Fruit fly (Drosophila melanogaster) whole organism: Measurements from ENCODE around the gene CG8301.

Experiments
- CG8478 ChIP-seq: fragments of >200 bp; optimal IDR thresholded peaks from 2 replicates; lab custom pipeline; 2018; ENCODE audit warnings: inconsistent platforms
- psq ChIP-seq: fragments of >200 bp; optimal IDR thresholded peaks from 2 replicates; lab custom pipeline; 2017
- usp ChIP-seq: fragments of >200 bp; optimal IDR thresholded peaks from 2 replicates; lab custom pipeline; 2017; ENCODE audit warnings: missing biosample characterization, missing genetic modification characterization, mixed read lengths

DNA sequence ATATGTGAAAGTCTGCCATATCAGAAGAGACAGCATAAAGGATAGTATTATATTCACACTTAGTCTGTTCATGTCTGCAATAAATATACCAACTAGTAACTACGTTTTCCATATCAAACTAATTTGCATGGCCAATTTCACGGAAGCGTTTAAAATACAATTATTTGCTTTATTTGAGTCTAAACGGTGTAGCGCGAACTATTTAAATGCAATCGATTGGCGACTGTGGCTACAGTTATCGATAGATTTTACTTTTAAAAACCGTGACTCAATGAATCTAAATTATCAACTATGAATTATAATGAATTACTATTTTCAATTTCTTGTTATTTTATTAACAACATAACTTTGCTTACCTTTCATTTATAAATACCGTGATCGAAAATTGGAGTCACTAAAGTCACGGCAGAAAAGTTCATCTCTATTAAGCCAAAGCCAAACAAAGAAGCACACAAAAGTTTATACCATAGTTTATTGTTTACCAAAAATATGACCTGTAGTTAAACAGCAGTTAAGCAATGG, 45.8 kb downstream of the CG8301 start, which contains the start of the genes CG9427 and CG8319:
- TF ChIP-seq psq = no peak
- TF ChIP-seq usp (GFP tag; lab: Kevin White, UChicago) = no peak
- no peak for TF ChIP-seq CG8478
